Worm (Caenorhabditis elegans): Measurements from ENCODE around the gene fbxb-95.

DNA sequence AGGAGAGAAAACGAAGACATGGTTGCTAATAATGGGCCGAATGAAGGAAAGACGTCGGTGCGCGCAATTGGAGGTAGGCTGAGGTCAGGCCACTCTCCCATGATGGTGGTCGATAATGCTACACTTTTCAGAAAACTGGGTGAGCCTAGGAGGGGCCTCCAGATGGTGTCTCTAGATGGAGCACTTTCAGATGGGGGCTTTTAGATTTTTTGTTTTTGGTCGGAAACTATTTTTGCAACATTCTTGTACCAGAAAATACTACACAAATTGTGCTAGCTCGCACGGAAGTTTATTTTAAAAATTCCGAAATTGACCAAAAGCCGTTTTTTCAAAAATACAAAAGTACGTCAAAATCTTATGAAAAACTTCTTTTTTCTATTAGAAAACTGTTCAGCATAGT, 35.9 kb upstream of the fbxb-95 start, which contains the start of gene fbxb-10:
- TF ChIP-seq ama-1 (optimal IDR thresholded peaks at IDR 0.05) (no peak), ets-7 (tag; optimal IDR thresholded peaks at IDR 0.05) (no peak)
